Worm (Caenorhabditis elegans): ENCODE results near the gene str-169.

Gene str-169

DNA sequence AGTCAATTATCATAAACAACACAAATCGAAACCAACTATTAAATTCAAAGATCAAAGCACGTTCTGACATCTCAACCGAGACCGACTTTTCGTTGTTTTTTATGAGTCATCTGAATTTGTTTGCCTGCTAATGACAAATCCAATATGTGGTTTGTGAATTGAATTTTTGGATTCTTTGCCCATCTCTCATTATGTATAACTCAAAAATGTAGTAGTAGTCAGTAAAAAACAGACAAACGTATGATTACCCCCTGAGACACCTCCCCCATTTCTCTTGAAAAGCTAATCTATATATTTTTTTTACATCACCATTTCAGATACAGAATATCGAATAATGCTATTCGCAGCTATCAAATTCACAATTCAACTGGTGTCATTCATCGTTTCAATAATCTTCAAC is at the start of gene str-169:
Gene str-169, plus strand, starts transcription at position 301 of the 400 bp plus-strand sequence.
- no peak for TF ChIP-seq tab-1 (GFP tag; IDR thresholded peaks at IDR 0.05)
- TF ChIP-seq cog-1 (tag; optimal IDR thresholded peaks at IDR 0.05), result no peak
- TF ChIP-seq ref-1 (GFP tag; conservative IDR thresholded peaks at IDR 0.05), result no peak
- no peak for TF ChIP-seq ztf-29 (GFP tag; IDR thresholded peaks at IDR 0.05)
- no peak for TF ChIP-seq med-1 (GFP tag; optimal IDR thresholded peaks at IDR 0.05; ENCODE audit: insufficient read depth)
- TF ChIP-seq klf-2 (GFP tag; conservative IDR thresholded peaks at IDR 0.05), result no peak
- TF ChIP-seq T22C8.4 (GFP tag; IDR thresholded peaks at IDR 0.05), result no peak
- no peak for TF ChIP-seq flt-1 (GFP tag; IDR thresholded peaks at IDR 0.05)
- TF ChIP-seq ztf-23 (GFP tag; IDR thresholded peaks at IDR 0.05), result no peak

DNA sequence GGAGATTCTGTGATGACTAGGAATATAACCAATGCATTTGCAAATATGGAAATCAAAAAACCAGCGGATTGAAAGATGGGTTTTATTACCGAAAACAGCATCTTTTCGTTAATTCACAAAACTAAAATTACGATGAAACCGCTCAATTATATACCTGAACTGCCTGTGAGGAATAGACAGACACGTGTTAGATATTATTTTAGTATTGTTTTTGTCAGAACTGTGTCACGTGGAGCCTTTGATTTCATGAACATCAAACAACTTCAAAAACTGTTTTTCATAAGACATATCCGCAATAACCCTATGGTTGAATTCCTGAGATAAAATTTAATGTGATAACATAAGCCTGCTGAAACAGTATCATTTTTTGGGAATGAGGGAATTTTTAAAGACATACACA is 41.9 kb upstream of the str-169 start, which contains the start of gene str-161:
Gene str-161, minus strand, starts transcription at position 101 of the 400 bp plus-strand sequence.
- no peak for TF ChIP-seq T22C8.4 (GFP tag; IDR thresholded peaks at IDR 0.05)
- TF ChIP-seq cog-1 (tag; optimal IDR thresholded peaks at IDR 0.05), result no peak

DNA sequence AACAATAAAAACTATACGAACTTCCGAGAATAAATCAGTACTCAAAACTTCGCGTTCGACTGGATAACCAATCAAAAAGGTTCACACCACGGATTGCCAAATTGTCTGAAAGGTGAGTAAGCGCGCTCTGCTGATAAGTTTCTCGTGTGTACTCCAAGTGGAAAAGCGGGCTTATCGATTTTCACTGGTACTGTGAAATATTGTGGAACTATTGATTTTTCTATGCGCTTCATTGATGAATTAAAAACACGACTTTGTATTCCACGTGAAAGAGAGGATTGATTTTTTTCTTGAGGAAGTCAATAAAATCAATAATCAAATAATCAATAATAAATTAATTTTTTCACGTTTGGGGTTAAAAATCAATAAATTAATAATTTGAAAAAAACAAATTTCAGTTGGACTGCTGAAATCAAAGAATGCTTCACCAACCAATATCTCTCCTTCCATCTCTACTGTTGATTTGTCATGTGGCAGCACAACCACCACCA is 40.2 kb upstream of the str-169 start, which contains the start of gene T08B6.4:
Gene T08B6.4, plus strand, starts transcription at position 51 of the 491 bp plus-strand sequence.
- TF ChIP-seq ztf-23 (GFP tag; IDR thresholded peaks at IDR 0.05) (no peak), T22C8.4 (GFP tag; IDR thresholded peaks at IDR 0.05) (peak; percentile 67)

DNA sequence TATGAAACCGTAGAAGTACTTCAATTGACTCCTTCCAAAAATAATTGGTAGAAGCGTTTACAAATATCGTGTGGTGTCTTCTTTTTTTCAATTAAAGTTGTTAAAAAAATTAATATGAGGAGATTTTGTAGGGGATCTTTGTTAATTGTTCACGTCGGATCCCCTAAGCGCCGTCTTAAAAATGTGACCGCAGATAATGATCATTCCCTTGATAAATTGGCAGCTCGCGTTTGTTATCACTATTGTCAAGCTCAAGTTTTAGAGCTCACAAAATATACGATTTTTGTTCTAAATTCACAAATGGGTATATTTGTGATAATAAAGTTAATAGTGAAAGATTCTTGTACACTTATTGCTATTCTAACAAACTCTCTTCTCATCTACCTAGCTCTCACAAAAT is 36.8 kb upstream of the str-169 start, which contains the start of gene str-159:
Gene str-159, plus strand, starts transcription at position 301 of the 400 bp plus-strand sequence.
- TF ChIP-seq cog-1 (tag; optimal IDR thresholded peaks at IDR 0.05) (no peak), ref-1 (GFP tag; conservative IDR thresholded peaks at IDR 0.05) (no peak), ztf-23 (GFP tag; IDR thresholded peaks at IDR 0.05) (no peak), ztf-29 (GFP tag; IDR thresholded peaks at IDR 0.05) (no peak)

DNA sequence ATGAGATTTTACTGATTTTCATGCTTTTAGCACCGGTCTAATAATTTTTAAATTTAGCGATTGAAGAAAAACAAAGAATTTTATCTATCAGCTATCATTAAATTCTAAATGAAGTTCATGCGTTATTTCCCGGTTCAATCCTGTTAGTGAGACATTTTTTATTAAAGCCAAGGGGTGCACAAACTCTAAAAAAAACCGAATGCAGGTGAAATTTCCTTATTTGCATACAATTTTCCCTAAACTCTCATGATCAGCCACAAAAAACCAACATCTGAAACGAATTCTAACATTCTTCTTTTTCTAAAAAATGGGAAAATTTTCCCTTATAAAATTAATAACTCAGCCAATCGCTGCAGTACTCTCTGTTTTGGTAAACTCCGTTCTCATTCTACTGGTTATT is 32.8 kb upstream of the str-169 start, which contains the start of gene str-156:
Gene str-156, plus strand, starts transcription at position 301 of the 400 bp plus-strand sequence.
- TF ChIP-seq flt-1 (GFP tag; IDR thresholded peaks at IDR 0.05) (no peak), med-1 (GFP tag; optimal IDR thresholded peaks at IDR 0.05; ENCODE audit: insufficient read depth) (no peak), ref-1 (GFP tag; conservative IDR thresholded peaks at IDR 0.05) (no peak), tab-1 (GFP tag; IDR thresholded peaks at IDR 0.05) (no peak), klf-2 (GFP tag; conservative IDR thresholded peaks at IDR 0.05) (no peak), ztf-29 (GFP tag; IDR thresholded peaks at IDR 0.05) (no peak), ztf-23 (GFP tag; IDR thresholded peaks at IDR 0.05) (no peak), T22C8.4 (GFP tag; IDR thresholded peaks at IDR 0.05) (no peak), cog-1 (tag; optimal IDR thresholded peaks at IDR 0.05) (no peak)

DNA sequence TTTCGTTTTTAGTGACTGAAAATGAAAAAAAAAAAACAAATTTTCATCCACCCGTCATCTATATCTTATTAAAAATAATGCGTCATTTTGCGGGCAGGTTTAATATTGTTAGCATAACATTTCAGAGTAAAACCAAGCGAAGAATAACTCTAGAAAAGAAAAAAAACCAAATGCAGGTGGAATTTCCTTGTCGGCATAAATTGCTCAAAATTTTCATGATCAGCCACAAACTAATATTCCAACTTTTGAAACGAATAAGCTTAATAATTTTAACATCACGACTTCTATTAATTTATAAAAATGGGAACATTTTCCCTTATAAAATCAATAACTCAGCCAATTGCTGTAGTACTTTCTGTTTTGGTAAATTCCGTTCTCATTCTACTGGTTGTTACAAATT is 30.2 kb upstream of the str-169 start, which contains the start of gene str-155:
Gene str-155, plus strand, starts transcription at position 301 of the 400 bp plus-strand sequence.
- TF ChIP-seq med-1 (GFP tag; optimal IDR thresholded peaks at IDR 0.05; ENCODE audit: insufficient read depth) (no peak), ztf-23 (GFP tag; IDR thresholded peaks at IDR 0.05) (no peak), cog-1 (tag; optimal IDR thresholded peaks at IDR 0.05) (no peak), T22C8.4 (GFP tag; IDR thresholded peaks at IDR 0.05) (no peak), tab-1 (GFP tag; IDR thresholded peaks at IDR 0.05) (no peak), flt-1 (GFP tag; IDR thresholded peaks at IDR 0.05) (no peak), ref-1 (GFP tag; conservative IDR thresholded peaks at IDR 0.05) (no peak), klf-2 (GFP tag; conservative IDR thresholded peaks at IDR 0.05) (no peak), ztf-29 (GFP tag; IDR thresholded peaks at IDR 0.05) (no peak)

DNA sequence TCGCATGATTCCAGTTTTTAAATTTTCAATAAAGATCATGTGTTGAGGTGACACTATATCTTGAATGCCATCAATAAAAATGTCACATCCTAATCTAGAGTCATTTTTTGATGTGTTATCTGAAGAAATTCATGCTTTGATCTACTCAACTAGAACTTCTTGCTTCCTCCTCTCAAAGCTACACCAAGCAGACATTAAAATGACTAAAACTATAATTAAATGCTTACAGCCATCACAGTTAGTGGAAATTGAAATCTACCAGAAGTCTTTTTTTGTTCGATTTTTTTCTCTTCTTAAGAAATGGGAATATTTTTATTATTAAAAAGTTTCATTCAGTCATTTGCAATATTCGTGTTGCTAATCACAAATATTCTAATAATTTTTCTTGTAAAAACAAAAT is 28.1 kb upstream of the str-169 start, which contains the start of gene str-158:
Gene str-158, plus strand, starts transcription at position 301 of the 400 bp plus-strand sequence.
- TF ChIP-seq ztf-23 (GFP tag; IDR thresholded peaks at IDR 0.05), result no peak
- TF ChIP-seq med-1 (GFP tag; optimal IDR thresholded peaks at IDR 0.05; ENCODE audit: insufficient read depth), result no peak
- TF ChIP-seq tab-1 (GFP tag; IDR thresholded peaks at IDR 0.05), result no peak
- TF ChIP-seq flt-1 (GFP tag; IDR thresholded peaks at IDR 0.05), result no peak
- TF ChIP-seq ref-1 (GFP tag; conservative IDR thresholded peaks at IDR 0.05), result no peak
- TF ChIP-seq T22C8.4 (GFP tag; IDR thresholded peaks at IDR 0.05), result no peak
- no peak for TF ChIP-seq klf-2 (GFP tag; conservative IDR thresholded peaks at IDR 0.05)
- no peak for TF ChIP-seq ztf-29 (GFP tag; IDR thresholded peaks at IDR 0.05)
- no peak for TF ChIP-seq cog-1 (tag; optimal IDR thresholded peaks at IDR 0.05)

DNA sequence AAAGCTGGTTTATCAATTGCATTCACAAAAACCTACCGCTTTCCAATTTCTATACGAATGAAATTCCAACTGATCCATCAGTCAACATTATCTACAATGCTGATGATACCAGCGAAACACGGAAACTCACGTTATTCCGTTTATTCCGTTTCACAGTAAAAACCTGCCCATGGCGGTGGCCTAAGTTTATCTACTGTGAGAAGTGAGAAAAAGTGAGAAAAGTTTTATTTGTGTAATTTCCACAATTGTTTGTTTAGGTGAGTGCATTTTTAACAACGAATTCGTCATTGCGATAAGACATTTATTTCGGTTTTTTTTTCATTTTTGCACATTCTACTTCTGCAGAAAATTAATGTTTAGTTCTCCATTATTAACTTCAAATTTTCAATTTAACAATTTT is 15.8 kb upstream of the str-169 start, which contains the start of gene Y9C9A.8:
Gene Y9C9A.8, plus strand, starts transcription at position 301 of the 400 bp plus-strand sequence.
- TF ChIP-seq klf-2 (GFP tag; conservative IDR thresholded peaks at IDR 0.05) (no peak), T22C8.4 (GFP tag; IDR thresholded peaks at IDR 0.05) (no peak), med-1 (GFP tag; optimal IDR thresholded peaks at IDR 0.05; ENCODE audit: insufficient read depth) (no peak), cog-1 (tag; optimal IDR thresholded peaks at IDR 0.05) (no peak), tab-1 (GFP tag; IDR thresholded peaks at IDR 0.05) (no peak), ztf-29 (GFP tag; IDR thresholded peaks at IDR 0.05) (no peak), ztf-23 (GFP tag; IDR thresholded peaks at IDR 0.05) (no peak), ref-1 (GFP tag; conservative IDR thresholded peaks at IDR 0.05) (no peak), flt-1 (GFP tag; IDR thresholded peaks at IDR 0.05) (no peak)

DNA sequence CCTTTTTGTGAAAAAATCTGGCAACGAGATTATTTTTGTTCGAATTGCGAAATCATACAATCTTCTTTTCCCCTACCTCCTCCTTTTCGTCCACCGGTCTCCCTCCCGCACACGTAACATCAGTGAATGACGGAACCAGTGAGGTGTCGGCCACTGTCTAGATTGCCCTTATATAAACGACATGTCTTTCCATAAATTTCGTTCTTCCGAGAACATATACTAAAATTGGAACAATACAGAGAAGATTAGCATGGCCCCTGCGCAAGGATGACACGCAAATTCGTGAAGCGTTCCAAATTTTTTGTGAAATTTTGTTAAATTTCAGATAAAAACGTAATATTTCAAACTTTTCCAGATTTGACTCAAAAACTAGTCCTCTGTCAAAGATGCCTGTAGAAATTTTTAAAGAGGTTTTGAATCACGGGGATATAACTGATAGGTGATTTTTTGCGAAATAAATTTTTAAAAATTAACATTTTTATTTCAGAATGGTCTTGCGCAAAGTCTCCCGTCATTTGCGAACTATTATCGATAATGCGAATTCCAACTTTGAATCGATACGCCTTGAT is 15.0 kb upstream of the str-169 start:
- TF ChIP-seq tab-1 (GFP tag; IDR thresholded peaks at IDR 0.05), result no peak
- no peak for TF ChIP-seq klf-2 (GFP tag; conservative IDR thresholded peaks at IDR 0.05)
- TF ChIP-seq ztf-23 (GFP tag; IDR thresholded peaks at IDR 0.05), result no peak
- no peak for TF ChIP-seq ref-1 (GFP tag; conservative IDR thresholded peaks at IDR 0.05)
- TF ChIP-seq T22C8.4 (GFP tag; IDR thresholded peaks at IDR 0.05), result no peak
- no peak for TF ChIP-seq flt-1 (GFP tag; IDR thresholded peaks at IDR 0.05)
- no peak for TF ChIP-seq med-1 (GFP tag; optimal IDR thresholded peaks at IDR 0.05; ENCODE audit: insufficient read depth)

DNA sequence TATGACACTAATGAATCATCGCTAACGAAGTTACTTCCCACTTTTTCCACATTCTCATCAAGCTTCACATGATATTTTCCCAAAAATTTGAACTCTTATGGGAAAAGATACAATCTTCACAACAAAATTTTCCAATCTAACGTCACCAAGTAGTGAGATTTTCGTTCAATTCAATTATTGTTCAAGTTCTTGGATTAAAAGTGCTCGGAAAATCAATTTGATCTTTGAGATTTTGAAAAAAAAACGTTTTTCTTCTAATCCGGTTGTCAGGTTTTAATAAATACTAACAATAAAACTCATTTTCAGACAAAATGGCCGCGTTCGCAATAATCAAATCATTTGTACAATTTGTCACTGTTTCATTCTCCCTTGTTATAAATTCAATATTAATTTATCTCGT is 11.8 kb upstream of the str-169 start, which contains the start of gene str-153:
Gene str-153, plus strand, starts transcription at position 301 of the 400 bp plus-strand sequence.
- no peak for TF ChIP-seq ztf-23 (GFP tag; IDR thresholded peaks at IDR 0.05)

Measured in whole organism, midembryonic.